Fruit fly (Drosophila melanogaster) whole organism, embryonic: ENCODE data around the gene CG32313.

Source experiments
- Abd-B ChIP-seq: fragments of 200-800 bp; sonication (Bioruptor generic); optimal IDR thresholded peaks from 2 replicates; lab custom pipeline; 2018; ENCODE audit warnings: missing biosample characterization, mild to moderate bottlenecking, missing genetic modification characterization, moderate library complexity
- Aef1 ChIP-seq: fragments of 200-800 bp; sonication (Bioruptor generic); IDR thresholded peaks from 3 replicates; pipeline ENCODE4 v1.3.6; 2022; ENCODE audit warnings: missing biosample characterization, missing genetic modification characterization
- Atf3 ChIP-seq: fragments of 200-800 bp; sonication (Bioruptor generic); optimal IDR thresholded peaks from 3 replicates; lab custom pipeline; 2016; ENCODE audit warnings: missing biosample characterization, missing genetic modification characterization
- Blimp-1 ChIP-seq: fragments of 200-800 bp; sonication (Bioruptor generic); optimal IDR thresholded peaks from 3 replicates; lab custom pipeline; 2018; ENCODE audit warnings: missing biosample characterization, missing genetic modification characterization, mild to moderate bottlenecking, moderate library complexity, missing genetic modification reagents
- CG10462 ChIP-seq: fragments of 200-800 bp; sonication (Bioruptor generic); optimal IDR thresholded peaks from 2 replicates; lab custom pipeline; 2016; ENCODE audit warnings: missing biosample characterization, missing genetic modification characterization
- CG11247 ChIP-seq: fragments of 200-800 bp; sonication (Bioruptor generic); IDR thresholded peaks from 2 replicates; pipeline ENCODE4 v1.3.6; 2022; ENCODE audit warnings: missing biosample characterization, missing genetic modification characterization
- CG11695 ChIP-seq: fragments of 200-800 bp; sonication (Bioruptor generic); IDR thresholded peaks from 3 replicates; pipeline ENCODE4 v1.3.6; 2022; ENCODE audit warnings: missing biosample characterization, missing genetic modification characterization
- CG12391 ChIP-seq: fragments of 200-800 bp; sonication (Bioruptor generic); optimal IDR thresholded peaks from 3 replicates; lab custom pipeline; 2018; ENCODE audit warnings: missing biosample characterization, mild to moderate bottlenecking, missing genetic modification characterization, moderate library complexity
- CG12659 ChIP-seq: fragments of 200-800 bp; sonication (Bioruptor generic); optimal IDR thresholded peaks from 3 replicates; lab custom pipeline; 2017; ENCODE audit warnings: mild to moderate bottlenecking, missing biosample characterization, missing genetic modification reagents, missing genetic modification characterization
- CG13287 ChIP-seq: fragments of 200-800 bp; sonication (Bioruptor generic); IDR thresholded peaks from 2 replicates; pipeline ENCODE4 v1.3.6; 2022; ENCODE audit warnings: missing biosample characterization, missing genetic modification characterization; ENCODE audit not compliant: partially characterized antibody
- CG13775 ChIP-seq: fragments of 200-800 bp; sonication (Bioruptor generic); optimal IDR thresholded peaks from 3 replicates; lab custom pipeline; 2017; ENCODE audit warnings: missing biosample characterization, mild to moderate bottlenecking, missing genetic modification characterization
- CG14441 ChIP-seq: fragments of 200-800 bp; sonication (Bioruptor generic); IDR thresholded peaks from 2 replicates; pipeline ENCODE4 v1.3.6; 2022; ENCODE audit warnings: missing biosample characterization, missing genetic modification characterization
- CG2199 ChIP-seq: fragments of 200-800 bp; sonication (Bioruptor generic); IDR thresholded peaks from 3 replicates; pipeline ENCODE4 v1.3.6; 2022; ENCODE audit warnings: missing biosample characterization, missing genetic modification characterization
- CG2889 ChIP-seq: fragments of 200-800 bp; sonication (Bioruptor generic); IDR thresholded peaks from 3 replicates; pipeline ENCODE4 v1.3.6; 2022; ENCODE audit warnings: missing biosample characterization, missing genetic modification characterization
- CG4404 ChIP-seq: fragments of 200-800 bp; sonication (Bioruptor generic); IDR thresholded peaks from 2 replicates; pipeline ENCODE4 v1.3.6; 2022; ENCODE audit warnings: missing biosample characterization, missing genetic modification characterization
- CG4854 ChIP-seq: fragments of 200-800 bp; sonication (Bioruptor generic); optimal IDR thresholded peaks from 2 replicates; lab custom pipeline; 2016; ENCODE audit warnings: missing biosample characterization, missing genetic modification characterization, inconsistent platforms
- CG6765 ChIP-seq: fragments of 200-800 bp; sonication (Bioruptor generic); optimal IDR thresholded peaks from 3 replicates; lab custom pipeline; 2017; ENCODE audit warnings: missing biosample characterization, mild to moderate bottlenecking, missing genetic modification characterization
- CG7839 ChIP-seq: fragments of 200-800 bp; sonication (Bioruptor generic); optimal IDR thresholded peaks from 3 replicates; lab custom pipeline; 2018; ENCODE audit warnings: missing biosample characterization, mild to moderate bottlenecking, missing genetic modification characterization, moderate library complexity
- CG7987 ChIP-seq: fragments of 200-800 bp; sonication (Bioruptor generic); optimal IDR thresholded peaks from 2 replicates; lab custom pipeline; 2018; ENCODE audit warnings: missing biosample characterization, mild to moderate bottlenecking, missing genetic modification characterization, moderate library complexity
- Chrac-16 ChIP-seq: fragments of 200-800 bp; sonication (Bioruptor generic); optimal IDR thresholded peaks from 3 replicates; lab custom pipeline; 2016; ENCODE audit warnings: missing biosample characterization, missing genetic modification characterization
- CkIIα-i1 ChIP-seq: fragments of 200-800 bp; sonication (Bioruptor generic); IDR thresholded peaks from 2 replicates; pipeline ENCODE4 v1.3.6; 2022; ENCODE audit warnings: missing biosample characterization, missing genetic modification characterization
- Doc3 ChIP-seq: fragments of 200-800 bp; sonication (Bioruptor generic); IDR thresholded peaks from 3 replicates; pipeline ENCODE4 v1.3.6; 2022; ENCODE audit warnings: missing biosample characterization, missing genetic modification characterization; ENCODE audit not compliant: partially characterized antibody
- Ets97D ChIP-seq: fragments of 200-800 bp; sonication (Bioruptor generic); optimal IDR thresholded peaks from 3 replicates; lab custom pipeline; 2016; ENCODE audit warnings: missing biosample characterization, missing genetic modification characterization
- Fer1 ChIP-seq: fragments of 200-800 bp; sonication (Bioruptor generic); optimal IDR thresholded peaks from 2 replicates; lab custom pipeline; 2017; ENCODE audit warnings: missing biosample characterization, mild to moderate bottlenecking, missing genetic modification characterization
- HHEX ChIP-seq: fragments of 200-800 bp; sonication (Bioruptor generic); optimal IDR thresholded peaks from 3 replicates; lab custom pipeline; 2017; ENCODE audit warnings: missing biosample characterization, mild to moderate bottlenecking, missing genetic modification characterization, missing genetic modification reagents
- Hand ChIP-seq: fragments of 200-800 bp; sonication (Bioruptor generic); optimal IDR thresholded peaks from 2 replicates; lab custom pipeline; 2017; ENCODE audit warnings: mild to moderate bottlenecking, missing biosample characterization, missing genetic modification reagents, missing genetic modification characterization
- Mes4 ChIP-seq: fragments of 200-800 bp; sonication (Bioruptor generic); optimal IDR thresholded peaks from 2 replicates; lab custom pipeline; 2016; ENCODE audit warnings: missing biosample characterization, missing genetic modification characterization
- PHDP ChIP-seq: fragments of 200-800 bp; sonication (Bioruptor generic); optimal IDR thresholded peaks from 3 replicates; lab custom pipeline; 2018; ENCODE audit warnings: missing biosample characterization, mild to moderate bottlenecking, missing genetic modification characterization, moderate library complexity
- Scr ChIP-seq: fragments of 200-800 bp; sonication (Bioruptor generic); IDR thresholded peaks from 2 replicates; pipeline ENCODE4 v1.3.6; 2022; ENCODE audit warnings: missing biosample characterization, missing genetic modification characterization; ENCODE audit not compliant: partially characterized antibody
- Sox102F ChIP-seq: fragments of 200-800 bp; sonication (Bioruptor generic); optimal IDR thresholded peaks from 2 replicates; lab custom pipeline; 2018; ENCODE audit warnings: missing biosample characterization, mild to moderate bottlenecking, missing genetic modification characterization, moderate library complexity
- YL-1 ChIP-seq: fragments of 200-800 bp; sonication (Bioruptor generic); optimal IDR thresholded peaks from 3 replicates; lab custom pipeline; 2017; ENCODE audit warnings: missing biosample characterization, mild to moderate bottlenecking, missing genetic modification characterization
- amos ChIP-seq: fragments of 200-800 bp; sonication (Bioruptor generic); IDR thresholded peaks from 2 replicates; pipeline ENCODE4 v1.3.6; 2022; ENCODE audit warnings: missing biosample characterization, missing genetic modification characterization; ENCODE audit not compliant: partially characterized antibody
- br ChIP-seq: fragments of >200 bp; optimal IDR thresholded peaks from 2 replicates; lab custom pipeline; 2017
- chinmo ChIP-seq: fragments of 200-800 bp; sonication (Bioruptor generic); IDR thresholded peaks from 4 replicates; pipeline ENCODE4 v1.3.6; 2022; ENCODE audit warnings: missing biosample characterization, missing genetic modification characterization; ENCODE audit not compliant: partially characterized antibody
- chn ChIP-seq: fragments of 200-800 bp; sonication (Bioruptor generic); optimal IDR thresholded peaks from 2 replicates; lab custom pipeline; 2016; ENCODE audit warnings: missing biosample characterization, missing genetic modification characterization
- cwo ChIP-seq: fragments of 200-800 bp; sonication (Bioruptor generic); optimal IDR thresholded peaks from 3 replicates; lab custom pipeline; 2017; ENCODE audit warnings: missing biosample characterization, missing genetic modification characterization, mild to moderate bottlenecking, moderate library complexity, missing genetic modification reagents
- gro ChIP-seq: fragments of 200-800 bp; sonication (Bioruptor generic); optimal IDR thresholded peaks from 2 replicates; lab custom pipeline; 2016; ENCODE audit warnings: missing biosample characterization, missing genetic modification characterization
- hbn ChIP-seq: fragments of 200-800 bp; sonication (Bioruptor generic); IDR thresholded peaks from 2 replicates; pipeline ENCODE4 v1.3.6; 2022; ENCODE audit warnings: missing biosample characterization, missing genetic modification characterization; ENCODE audit not compliant: partially characterized antibody
- jumu ChIP-seq: fragments of 200-800 bp; sonication (Bioruptor generic); optimal IDR thresholded peaks from 3 replicates; lab custom pipeline; 2016; ENCODE audit warnings: missing biosample characterization, missing genetic modification characterization
- kay ChIP-seq: fragments of 200-800 bp; sonication (Bioruptor generic); optimal IDR thresholded peaks from 2 replicates; lab custom pipeline; 2016; ENCODE audit warnings: missing biosample characterization, missing genetic modification characterization
- nerfin-2 ChIP-seq: fragments of 200-800 bp; sonication (Bioruptor generic); IDR thresholded peaks from 2 replicates; pipeline ENCODE4 v1.3.6; 2022; ENCODE audit warnings: missing biosample characterization, missing genetic modification characterization; ENCODE audit not compliant: partially characterized antibody
- nom ChIP-seq: fragments of 200-800 bp; sonication (Bioruptor generic); optimal IDR thresholded peaks from 2 replicates; lab custom pipeline; 2017; ENCODE audit warnings: missing biosample characterization, missing genetic modification characterization, mild to moderate bottlenecking, moderate library complexity, missing genetic modification reagents
- otp ChIP-seq: fragments of 200-800 bp; sonication (Bioruptor generic); IDR thresholded peaks from 3 replicates; pipeline ENCODE4, ENCODE4 v1.3.6; 2022; ENCODE audit warnings: missing biosample characterization, missing genetic modification characterization
- phol ChIP-seq: fragments of 200-800 bp; sonication (Bioruptor generic); optimal IDR thresholded peaks from 3 replicates; lab custom pipeline; 2018; ENCODE audit warnings: missing biosample characterization, mild to moderate bottlenecking, missing genetic modification characterization, moderate library complexity
- pum ChIP-seq: fragments of 200-800 bp; sonication (Bioruptor generic); optimal IDR thresholded peaks from 2 replicates; lab custom pipeline; 2016; ENCODE audit warnings: missing biosample characterization, missing genetic modification characterization
- sob ChIP-seq: fragments of 200-800 bp; sonication (Bioruptor generic); IDR thresholded peaks from 2 replicates; pipeline ENCODE4 v1.3.6; 2022; ENCODE audit warnings: missing biosample characterization, missing genetic modification characterization
- sug ChIP-seq: fragments of 200-800 bp; optimal IDR thresholded peaks from 2 replicates; lab custom pipeline; 2019; ENCODE audit warnings: missing biosample characterization, mild to moderate bottlenecking, missing genetic modification characterization, moderate library complexity
- tna ChIP-seq: fragments of 200-800 bp; sonication (Bioruptor generic); IDR thresholded peaks from 2 replicates; pipeline ENCODE4 v1.3.6; 2022; ENCODE audit warnings: missing biosample characterization, missing genetic modification characterization; ENCODE audit not compliant: partially characterized antibody
- ttk ChIP-seq: fragments of 200-800 bp; sonication (Bioruptor generic); IDR thresholded peaks from 2 replicates; pipeline ENCODE4 v2.1.2; 2022; ENCODE audit warnings: missing biosample characterization, missing genetic modification characterization

The CG32313 gene

dm6 chr3L:1546349-1547116, 990 bp upstream of the CG32313 start (continued):
- TF ChIP-seq Mes4 (GFP tag; lab: Kevin White, UChicago): no peak
- TF ChIP-seq kay (GFP tag; lab: Kevin White, UChicago): peak; percentile 45
- TF ChIP-seq Scr (GFP tag; lab: Robert Waterston, UW): no peak
- TF ChIP-seq sug (tag; lab: Kevin White, UChicago): peak; percentile 5
- no peak for TF ChIP-seq Fer1 (GFP tag; lab: Kevin White, UChicago)
- TF ChIP-seq CG7839: no peak
- no peak for TF ChIP-seq hbn (GFP tag; lab: Robert Waterston, UW)
- no peak for TF ChIP-seq br (lab: Kevin White, UChicago)
- no peak for TF ChIP-seq CG13775 (GFP tag; lab: Kevin White, UChicago)
- TF ChIP-seq YL-1 (GFP tag; lab: Kevin White, UChicago): peak; percentile 35
- no peak for TF ChIP-seq CG2199 (GFP tag; lab: Robert Waterston, UW)
- no peak for TF ChIP-seq Hand (GFP tag; lab: Kevin White, UChicago)
- TF ChIP-seq PHDP: no peak
- no peak for TF ChIP-seq CG4404
- no peak for TF ChIP-seq chn (GFP tag; lab: Kevin White, UChicago)
- no peak for TF ChIP-seq pum (GFP tag; lab: Kevin White, UChicago)
- TF ChIP-seq CG7987 (GFP tag; lab: Kevin White, UChicago): peak; percentile 43
- no peak for TF ChIP-seq nerfin-2 (GFP tag; lab: Robert Waterston, UW)
- no peak for TF ChIP-seq otp
- no peak for TF ChIP-seq tna (GFP tag; lab: Robert Waterston, UW)
- no peak for TF ChIP-seq Ets97D
- no peak for TF ChIP-seq Abd-B (GFP tag; lab: Kevin White, UChicago)
- no peak for TF ChIP-seq Aef1
- peak; percentile 19 for TF ChIP-seq Blimp-1 (GFP tag; lab: Kevin White, UChicago)
- TF ChIP-seq ttk (GFP tag; lab: Robert Waterston, UW): peak; percentile 19; the same call in 1 of the 2 replicates
- peak; percentile 18 for TF ChIP-seq CG10462 (GFP tag; lab: Kevin White, UChicago)
- TF ChIP-seq jumu (GFP tag; lab: Kevin White, UChicago): peak; percentile 9
- no peak for TF ChIP-seq Atf3 (GFP tag; lab: Kevin White, UChicago)
- TF ChIP-seq Doc3 (GFP tag; lab: Robert Waterston, UW): no peak
- no peak for TF ChIP-seq CG12659 (GFP tag; lab: Kevin White, UChicago)
- TF ChIP-seq CkIIα-i1 (GFP tag; lab: Robert Waterston, UW): no peak
- TF ChIP-seq cwo (GFP tag; lab: Kevin White, UChicago): peak; percentile 76
- no peak for TF ChIP-seq HHEX (GFP tag; lab: Kevin White, UChicago)
- no peak for TF ChIP-seq Chrac-16
- no peak for TF ChIP-seq amos (GFP tag; lab: Robert Waterston, UW)
- TF ChIP-seq sob (GFP tag; lab: Robert Waterston, UW): no peak
- no peak for TF ChIP-seq CG4854
- TF ChIP-seq phol: peak; percentile 68
- TF ChIP-seq CG14441: no peak
- TF ChIP-seq chinmo (GFP tag; lab: Robert Waterston, UW): 0 out of 4 replicates have a peak, but pooled peaks have one; percentile 78
- no peak for TF ChIP-seq Sox102F
- TF ChIP-seq CG13287 (GFP tag; lab: Robert Waterston, UW): no peak
- no peak for TF ChIP-seq CG11695
- peak; percentile 71 for TF ChIP-seq nom
- no peak for TF ChIP-seq CG12391 (tag; lab: Kevin White, UChicago)
- no peak for TF ChIP-seq gro (GFP tag; lab: Kevin White, UChicago)
- peak; percentile 39 for TF ChIP-seq CG6765 (GFP tag; lab: Kevin White, UChicago)
- TF ChIP-seq CG11247 (GFP tag; lab: Robert Waterston, UW): no peak
- TF ChIP-seq CG2889 (GFP tag; lab: Robert Waterston, UW): no peak
